Fruit fly (Drosophila melanogaster) whole organism, embryonic: ENCODE measurements around the gene zetaCOP.

Experiments
- Ada2b ChIP-seq: fragments of 200-800 bp; sonication (Bioruptor generic); IDR thresholded peaks from 2 replicates; pipeline ENCODE4 v1.3.6; 2022; ENCODE audit warnings: missing biosample characterization, missing genetic modification characterization
- BtbVII ChIP-seq: fragments of 200-800 bp; sonication (Bioruptor generic); optimal IDR thresholded peaks from 3 replicates; lab custom pipeline; 2017; ENCODE audit warnings: missing biosample characterization, mild to moderate bottlenecking, missing genetic modification characterization
- CG10462 ChIP-seq: fragments of 200-800 bp; sonication (Bioruptor generic); optimal IDR thresholded peaks from 2 replicates; lab custom pipeline; 2016; ENCODE audit warnings: missing biosample characterization, missing genetic modification characterization
- CG11093 ChIP-seq: fragments of 200-800 bp; sonication (Bioruptor generic); IDR thresholded peaks from 3 replicates; pipeline ENCODE4 v1.3.6; 2022; ENCODE audit warnings: missing biosample characterization, missing genetic modification characterization
- CG11247 ChIP-seq: fragments of 200-800 bp; sonication (Bioruptor generic); IDR thresholded peaks from 2 replicates; pipeline ENCODE4 v1.3.6; 2022; ENCODE audit warnings: missing biosample characterization, missing genetic modification characterization
- CG12236 ChIP-seq: fragments of 200-800 bp; sonication (Bioruptor generic); optimal IDR thresholded peaks from 2 replicates; lab custom pipeline; 2016; ENCODE audit warnings: missing biosample characterization, missing genetic modification characterization
- CG14710 ChIP-seq: fragments of 200-800 bp; sonication (Bioruptor generic); optimal IDR thresholded peaks from 3 replicates; lab custom pipeline; 2019; ENCODE audit warnings: missing biosample characterization, mild to moderate bottlenecking, missing genetic modification characterization, moderate library complexity
- CG14965 ChIP-seq: fragments of 200-800 bp; sonication (Bioruptor generic); optimal IDR thresholded peaks from 2 replicates; lab custom pipeline; 2016; ENCODE audit warnings: missing biosample characterization, missing genetic modification characterization, borderline replicate concordance
- CG17359 ChIP-seq: fragments of 200-800 bp; sonication (Bioruptor generic); optimal IDR thresholded peaks from 3 replicates; lab custom pipeline; 2018; ENCODE audit warnings: missing biosample characterization, mild to moderate bottlenecking, missing genetic modification characterization, moderate library complexity
- CG17361 ChIP-seq: fragments of 200-800 bp; sonication (Bioruptor generic); IDR thresholded peaks from 3 replicates; pipeline ENCODE4 v1.3.6; 2022; ENCODE audit warnings: missing biosample characterization, missing genetic modification characterization
- CG2120 ChIP-seq: fragments of 200-800 bp; sonication (Bioruptor generic); optimal IDR thresholded peaks from 3 replicates; lab custom pipeline; 2016; ENCODE audit warnings: missing biosample characterization, missing genetic modification characterization
- CG2678 ChIP-seq: fragments of 200-800 bp; sonication (Bioruptor generic); optimal IDR thresholded peaks from 3 replicates; lab custom pipeline; 2019; ENCODE audit warnings: missing biosample characterization, mild to moderate bottlenecking, missing genetic modification characterization, moderate library complexity
- CG2712 ChIP-seq: fragments of 200-800 bp; optimal IDR thresholded peaks from 3 replicates; lab custom pipeline; 2019; ENCODE audit warnings: missing biosample characterization, mild to moderate bottlenecking, missing genetic modification characterization, moderate library complexity
- CG3065 ChIP-seq: fragments of 200-800 bp; sonication (Bioruptor generic); optimal IDR thresholded peaks from 2 replicates; lab custom pipeline; 2016; ENCODE audit warnings: missing biosample characterization, missing genetic modification characterization
- CG31441 ChIP-seq: fragments of 200-800 bp; sonication (Bioruptor generic); IDR thresholded peaks from 2 replicates; pipeline ENCODE4 v1.3.6; 2022; ENCODE audit warnings: missing biosample characterization, missing genetic modification characterization
- CG34376 ChIP-seq: fragments of 200-800 bp; sonication (Bioruptor generic); optimal IDR thresholded peaks from 2 replicates; lab custom pipeline; 2018; ENCODE audit warnings: missing biosample characterization, mild to moderate bottlenecking, missing genetic modification characterization
- CG42726 ChIP-seq: fragments of 200-800 bp; sonication (Bioruptor generic); IDR thresholded peaks from 2 replicates; pipeline ENCODE4 v1.3.6; 2022; ENCODE audit warnings: missing biosample characterization, missing genetic modification characterization; ENCODE audit not compliant: partially characterized antibody
- CG4820 ChIP-seq: fragments of 200-800 bp; sonication (Bioruptor generic); optimal IDR thresholded peaks from 3 replicates; lab custom pipeline; 2016; ENCODE audit warnings: missing biosample characterization, missing genetic modification characterization
- CG5245 ChIP-seq: fragments of 200-800 bp; sonication (Bioruptor generic); optimal IDR thresholded peaks from 3 replicates; lab custom pipeline; 2016; ENCODE audit warnings: missing biosample characterization, missing genetic modification characterization
- CG6254 ChIP-seq: fragments of 200-800 bp; sonication (Bioruptor generic); optimal IDR thresholded peaks from 3 replicates; lab custom pipeline; 2017; ENCODE audit warnings: mild to moderate bottlenecking, missing biosample characterization, missing genetic modification reagents, missing genetic modification characterization
- CG6813 ChIP-seq: fragments of 200-800 bp; sonication (Bioruptor generic); optimal IDR thresholded peaks from 2 replicates; lab custom pipeline; 2017; ENCODE audit warnings: missing biosample characterization, missing genetic modification characterization, mild to moderate bottlenecking, moderate library complexity, missing genetic modification reagents
- CG7786 ChIP-seq: fragments of 200-800 bp; sonication (Bioruptor generic); optimal IDR thresholded peaks from 2 replicates; lab custom pipeline; 2016; ENCODE audit warnings: missing biosample characterization, missing genetic modification characterization
- CG8359 ChIP-seq: fragments of 200-800 bp; sonication (Bioruptor generic); optimal IDR thresholded peaks from 2 replicates; lab custom pipeline; 2017; ENCODE audit warnings: missing biosample characterization, mild to moderate bottlenecking, missing genetic modification characterization, borderline replicate concordance
- CG8478 ChIP-seq: fragments of >200 bp; optimal IDR thresholded peaks from 2 replicates; lab custom pipeline; 2018
- CG9727 ChIP-seq: fragments of 200-800 bp; sonication (Bioruptor generic); optimal IDR thresholded peaks from 3 replicates; lab custom pipeline; 2017; ENCODE audit warnings: missing biosample characterization, mild to moderate bottlenecking, missing genetic modification characterization
- CkIIα-i1 ChIP-seq: fragments of 200-800 bp; sonication (Bioruptor generic); IDR thresholded peaks from 2 replicates; pipeline ENCODE4 v1.3.6; 2022; ENCODE audit warnings: missing biosample characterization, missing genetic modification characterization
- Dref ChIP-seq: fragments of 200-800 bp; sonication (Bioruptor generic); IDR thresholded peaks from 2 replicates; pipeline ENCODE4 v1.3.6; 2022; ENCODE audit warnings: missing biosample characterization, missing genetic modification characterization
- Eip74EF ChIP-seq, 2 experiments: fragments of 200-800 bp in 1 of 2; fragments of >200 bp in 1 of 2; sonication (Bioruptor generic) in 1 of 2; optimal IDR thresholded peaks; 2 replicates each; lab custom pipeline; 2017 to 2019; ENCODE audit warnings: missing biosample characterization in 2 of 2, missing genetic modification characterization in 2 of 2, mild to moderate bottlenecking in 1 of 2, moderate library complexity in 1 of 2
- Elba2 ChIP-seq: fragments of 200-800 bp; sonication (Bioruptor generic); optimal IDR thresholded peaks from 3 replicates; lab custom pipeline; 2016; ENCODE audit warnings: missing biosample characterization, missing genetic modification characterization
- Fer3 ChIP-seq: fragments of 200-800 bp; sonication (Bioruptor generic); optimal IDR thresholded peaks from 2 replicates; lab custom pipeline; 2018; ENCODE audit warnings: missing biosample characterization, mild to moderate bottlenecking, missing genetic modification characterization, moderate library complexity
- Hr78 ChIP-seq, 2 experiments: fragments of 200-800 bp in 1 of 2; fragments of >200 bp in 1 of 2; sonication (Bioruptor generic) in 1 of 2; optimal IDR thresholded peaks; 2 replicates each; lab custom pipeline; 2017 to 2019; ENCODE audit warnings: missing biosample characterization in 2 of 2, missing genetic modification characterization in 2 of 2, mild to moderate bottlenecking in 1 of 2, moderate library complexity in 1 of 2
- Kr ChIP-seq: fragments of 200-800 bp; sonication (Bioruptor generic); optimal IDR thresholded peaks from 2 replicates; lab custom pipeline; 2017; ENCODE audit warnings: missing biosample characterization, mild to moderate bottlenecking, missing genetic modification characterization
- Mrtf ChIP-seq: fragments of 200-800 bp; sonication (Bioruptor generic); IDR thresholded peaks from 3 replicates; pipeline ENCODE4 v1.3.6; 2022; ENCODE audit warnings: missing biosample characterization, missing genetic modification characterization
- Ptx1 ChIP-seq: fragments of 200-800 bp; sonication (Bioruptor generic); IDR thresholded peaks from 2 replicates; pipeline ENCODE4 v1.3.6; 2022; ENCODE audit warnings: missing biosample characterization, missing genetic modification characterization
- Tbp ChIP-seq: fragments of >200 bp; optimal IDR thresholded peaks from 2 replicates; lab custom pipeline; 2018; ENCODE audit warnings: missing biosample characterization, missing genetic modification characterization
- Usf ChIP-seq: fragments of 200-800 bp; sonication (Bioruptor generic); optimal IDR thresholded peaks from 2 replicates; lab custom pipeline; 2017; ENCODE audit warnings: missing genotype, missing biosample characterization, missing genetic modification characterization
- bcd ChIP-seq: fragments of 200-800 bp; sonication (Bioruptor generic); optimal IDR thresholded peaks from 2 replicates; lab custom pipeline; 2017; ENCODE audit warnings: missing biosample characterization, mild to moderate bottlenecking, missing genetic modification characterization
- cas ChIP-seq: fragments of 200-800 bp; sonication (Bioruptor generic); IDR thresholded peaks from 2 replicates; pipeline ENCODE4 v1.3.6; 2022; ENCODE audit warnings: missing biosample characterization, missing genetic modification characterization
- crol ChIP-seq: fragments of 200-800 bp; sonication (Bioruptor generic); IDR thresholded peaks from 2 replicates; pipeline ENCODE4 v1.3.6; 2022; ENCODE audit warnings: missing biosample characterization, missing genetic modification characterization
- ems ChIP-seq: fragments of 200-800 bp; sonication (Bioruptor generic); optimal IDR thresholded peaks from 3 replicates; lab custom pipeline; 2016; ENCODE audit warnings: missing biosample characterization, missing genetic modification characterization
- ewg ChIP-seq: fragments of 200-800 bp; sonication (Bioruptor generic); optimal IDR thresholded peaks from 3 replicates; lab custom pipeline; 2017; ENCODE audit warnings: mild to moderate bottlenecking, missing biosample characterization, missing genetic modification reagents, missing genetic modification characterization
- her ChIP-seq: fragments of 200-800 bp; sonication (Bioruptor generic); optimal IDR thresholded peaks from 2 replicates; lab custom pipeline; 2016; ENCODE audit warnings: missing biosample characterization, missing genetic modification characterization
- ken ChIP-seq: fragments of 200-800 bp; sonication (Bioruptor generic); IDR thresholded peaks from 3 replicates; pipeline ENCODE4 v1.3.6; 2022; ENCODE audit warnings: missing biosample characterization, missing genetic modification characterization
- otp ChIP-seq: fragments of 200-800 bp; sonication (Bioruptor generic); IDR thresholded peaks from 3 replicates; pipeline ENCODE4, ENCODE4 v1.3.6; 2022; ENCODE audit warnings: missing biosample characterization, missing genetic modification characterization
- pan ChIP-seq, 4 experiments: fragments of >200 bp in 3 of 4; fragments of 200-800 bp in 1 of 4; sonication (Bioruptor generic) in 1 of 4; optimal IDR thresholded peaks in 3 of 4; IDR thresholded peaks in 1 of 4; 2 replicates each; pipeline versions ENCODE4 v1.3.6 to Lab custom; 2017 to 2022; ENCODE audit warnings: missing biosample characterization in 2 of 4, missing genetic modification characterization in 2 of 4, mixed read lengths in 1 of 4
- psq ChIP-seq: fragments of 200-800 bp; sonication (Bioruptor generic); optimal IDR thresholded peaks from 2 replicates; lab custom pipeline; 2017; ENCODE audit warnings: missing biosample characterization, missing genetic modification characterization
- run ChIP-seq: fragments of 200-800 bp; sonication (Bioruptor generic); optimal IDR thresholded peaks from 3 replicates; lab custom pipeline; 2018; ENCODE audit warnings: missing biosample characterization, mild to moderate bottlenecking, missing genetic modification characterization
- sens-2 ChIP-seq: fragments of 200-800 bp; sonication (Bioruptor generic); IDR thresholded peaks from 2 replicates; pipeline ENCODE4 v1.3.6; 2022; ENCODE audit warnings: missing biosample characterization, missing genetic modification characterization
- tap ChIP-seq: fragments of 200-800 bp; optimal IDR thresholded peaks from 3 replicates; lab custom pipeline; 2019; ENCODE audit warnings: missing biosample characterization, mild to moderate bottlenecking, missing genetic modification characterization, moderate library complexity
- toy ChIP-seq: fragments of 200-800 bp; sonication (Bioruptor generic); IDR thresholded peaks from 2 replicates; pipeline ENCODE4 v1.3.6; 2022; ENCODE audit warnings: missing biosample characterization, missing genetic modification characterization

zetaCOP gene

dm6 chr3L:16710258-16711020 lies 37.1 kb upstream of the zetaCOP start (continued):
- no peak for TF ChIP-seq CG6254 (GFP tag; lab: Kevin White, UChicago)
- no peak for TF ChIP-seq CG7786 (GFP tag; lab: Kevin White, UChicago)
- TF ChIP-seq CG3065: no peak
- TF ChIP-seq CG2120 (GFP tag; lab: Kevin White, UChicago): no peak
- TF ChIP-seq Ada2b (GFP tag; lab: Robert Waterston, UW): peak; percentile 43
- peak; percentile 75 for TF ChIP-seq CG2712 (tag; lab: Kevin White, UChicago)
- TF ChIP-seq Ptx1 (GFP tag; lab: Robert Waterston, UW): peak; percentile 72
- TF ChIP-seq psq (GFP tag; lab: Kevin White, UChicago): no peak
- TF ChIP-seq run: no peak
- TF ChIP-seq CG11247 (GFP tag; lab: Robert Waterston, UW): no peak
- TF ChIP-seq pan (optimal IDR thresholded peaks at IDR 0.05; lab: Kevin White, UChicago): no peak
- peak in 1 of 2 experiments; percentile 28 for TF ChIP-seq pan (GFP tag; optimal IDR thresholded peaks at IDR 0.05 in 1 of 2, IDR thresholded peaks at IDR 0.05 in 1 of 2)
- TF ChIP-seq CG31441: peak; percentile 67
- no peak for TF ChIP-seq Fer3 (tag; lab: Kevin White, UChicago)
- peak; percentile 41 for TF ChIP-seq CG2678 (tag; lab: Kevin White, UChicago)
- TF ChIP-seq Usf: no peak
- no peak for TF ChIP-seq Hr78 (GFP tag; optimal IDR thresholded peaks at IDR 0.05; lab: Kevin White, UChicago)
- no peak for TF ChIP-seq ems
- TF ChIP-seq CG10462: no peak
- no peak for TF ChIP-seq BtbVII (GFP tag; lab: Kevin White, UChicago)
- no peak for TF ChIP-seq CG34376 (GFP tag; lab: Kevin White, UChicago)
- TF ChIP-seq CG8359: no peak
- TF ChIP-seq CkIIα-i1: no peak
- TF ChIP-seq toy: no peak
- TF ChIP-seq ewg (GFP tag; lab: Kevin White, UChicago): no peak
- peak; percentile 0 for TF ChIP-seq Kr (GFP tag; lab: Kevin White, UChicago)
- TF ChIP-seq her (GFP tag; lab: Kevin White, UChicago): no peak
- peak; percentile 66 for TF ChIP-seq CG17359
- peak; percentile 19 for TF ChIP-seq CG14710 (tag; lab: Kevin White, UChicago)
- peak; percentile 53 for TF ChIP-seq bcd (GFP tag; lab: Kevin White, UChicago)
- TF ChIP-seq Mrtf: no peak
- TF ChIP-seq CG17361: peak; percentile 46
- TF ChIP-seq CG6813 (GFP tag; lab: Kevin White, UChicago): peak; percentile 25
- no peak for TF ChIP-seq CG8478 (lab: Kevin White, UChicago)
- peak; percentile 75 for TF ChIP-seq CG9727 (GFP tag; lab: Kevin White, UChicago)
- no peak for TF ChIP-seq CG5245 (GFP tag; lab: Kevin White, UChicago)
- TF ChIP-seq CG42726 (GFP tag; lab: Robert Waterston, UW): no peak
- peak in 1 of 2 experiments; percentile 3 for TF ChIP-seq Eip74EF (GFP tag; optimal IDR thresholded peaks at IDR 0.05; lab: Kevin White, UChicago)
- no peak for TF ChIP-seq Tbp
- TF ChIP-seq CG14965 (GFP tag; lab: Kevin White, UChicago): no peak
- no peak for TF ChIP-seq CG12236 (GFP tag; lab: Kevin White, UChicago)
- TF ChIP-seq Dref (GFP tag; lab: Robert Waterston, UW): no peak
- TF ChIP-seq CG11093: no peak
- no peak for TF ChIP-seq sens-2 (GFP tag; lab: Robert Waterston, UW)
- no peak for TF ChIP-seq crol (GFP tag; lab: Robert Waterston, UW)
- TF ChIP-seq CG4820 (GFP tag; lab: Kevin White, UChicago): no peak
- no peak for TF ChIP-seq cas (GFP tag; lab: Robert Waterston, UW)
- no peak for TF ChIP-seq tap (tag; lab: Kevin White, UChicago)
- no peak for TF ChIP-seq otp (GFP tag; lab: Robert Waterston, UW)
- 0 out of 3 replicates have a peak, but pooled peaks have one; percentile 32 for TF ChIP-seq ken (GFP tag; lab: Robert Waterston, UW)
- TF ChIP-seq Elba2 (GFP tag; lab: Kevin White, UChicago): no peak
